Worm (Caenorhabditis elegans) whole organism, L3 larva: ENCODE results near the gene Y49E10.21.

Experiments used
- ZK546.5 ChIP-seq: sonication (generic microtip); optimal IDR thresholded peaks from 2 replicates; lab custom pipeline; 2017; ENCODE audit warnings: missing biosample characterization, missing genetic modification characterization
- aly-2 ChIP-seq: fragments of 150-350 bp; optimal IDR thresholded peaks from 2 replicates; lab custom pipeline; 2014; ENCODE audit warnings: missing biosample characterization, missing genetic modification characterization
- ceh-28 ChIP-seq: fragments of 150-350 bp; optimal IDR thresholded peaks from 2 replicates; lab custom pipeline; 2014; ENCODE audit warnings: missing biosample characterization, missing genetic modification reagents, missing genetic modification characterization
- ceh-9 ChIP-seq: sonication (generic microtip); optimal IDR thresholded peaks from 2 replicates; lab custom pipeline; 2018; ENCODE audit warnings: missing biosample characterization, missing genetic modification characterization
- elt-2 ChIP-seq: sonication (generic microtip); optimal IDR thresholded peaks from 2 replicates; lab custom pipeline; 2016; ENCODE audit warnings: missing genetic modification reagents, mild to moderate bottlenecking, missing genetic modification characterization, missing compliant biosample characterization
- fkh-2 ChIP-seq: fragments of 150-350 bp; optimal IDR thresholded peaks from 2 replicates; lab custom pipeline; 2014; ENCODE audit warnings: missing biosample characterization, missing genetic modification reagents, missing genetic modification characterization
- fos-1 ChIP-seq: fragments of 150-350 bp; optimal IDR thresholded peaks from 2 replicates; lab custom pipeline; 2014; ENCODE audit warnings: missing biosample characterization, missing genetic modification characterization
- hmg-11 ChIP-seq: sonication (generic microtip); optimal IDR thresholded peaks from 2 replicates; lab custom pipeline; 2016; ENCODE audit warnings: missing genetic modification characterization, missing compliant biosample characterization
- lsy-12 ChIP-seq: sonication (generic microtip); optimal IDR thresholded peaks from 2 replicates; lab custom pipeline; 2016; ENCODE audit warnings: mild to moderate bottlenecking, missing genetic modification characterization, missing compliant biosample characterization
- nfya-1 ChIP-seq: sonication (generic microtip); optimal IDR thresholded peaks from 2 replicates; lab custom pipeline; 2017; ENCODE audit warnings: missing genetic modification characterization, mild to moderate bottlenecking, missing compliant biosample characterization, antibody characterized with exemption, moderate library complexity; ENCODE audit not compliant: insufficient read depth
- nhr-11 ChIP-seq: fragments of 150-350 bp; optimal IDR thresholded peaks from 2 replicates; lab custom pipeline; 2014; ENCODE audit warnings: missing biosample characterization, missing genetic modification characterization
- nhr-12 ChIP-seq: fragments of 150-350 bp; optimal IDR thresholded peaks from 2 replicates; lab custom pipeline; 2014; ENCODE audit warnings: missing biosample characterization, missing genetic modification characterization
- nhr-237 ChIP-seq: fragments of 150-350 bp; optimal IDR thresholded peaks from 2 replicates; lab custom pipeline; 2014; ENCODE audit warnings: missing biosample characterization, missing genetic modification characterization
- pqm-1 ChIP-seq: fragments of 150-350 bp; optimal IDR thresholded peaks from 2 replicates; lab custom pipeline; 2017; ENCODE audit warnings: missing biosample characterization, missing genetic modification characterization, inconsistent platforms
- skn-1 ChIP-seq: fragments of 150-350 bp; optimal IDR thresholded peaks from 2 replicates; lab custom pipeline; 2014; ENCODE audit warnings: missing biosample characterization, missing genetic modification characterization
- unc-62 ChIP-seq: fragments of 150-350 bp; sonication (generic microtip); optimal IDR thresholded peaks from 4 replicates; lab custom pipeline; 2014; ENCODE audit warnings: missing biosample characterization, missing genetic modification reagents, missing genetic modification characterization

Gene Y49E10.21

ce11 chrIII:12499245-12499644, 41.8 kb downstream of the Y49E10.21 start, which contains the start of gene sql-1:
Gene sql-1, plus strand, starts transcription at chrIII:12499557.
- TF ChIP-seq nhr-11 (tag; lab: Kevin White, UChicago) (no peak), ceh-9 (tag; lab: Kevin White, UChicago) (no peak), nhr-12 (no peak), nhr-237 (tag; lab: Kevin White, UChicago) (no peak), nfya-1 (peak; percentile 42), unc-62 (no peak), hmg-11 (peak; percentile 34), skn-1 (tag; lab: Kevin White, UChicago) (no peak), fos-1 (tag; lab: Kevin White, UChicago) (no peak), ZK546.5 (tag; lab: Kevin White, UChicago) (no peak), aly-2 (tag; lab: Kevin White, UChicago) (no peak), pqm-1 (tag; lab: Kevin White, UChicago) (no peak), fkh-2 (tag; lab: Kevin White, UChicago) (no peak), elt-2 (tag; lab: Kevin White, UChicago) (no peak), ceh-28 (tag; lab: Kevin White, UChicago) (no peak)

ce11 chrIII:12510505-12510904, 53.1 kb downstream of the Y49E10.21 start:
- TF ChIP-seq lsy-12 (tag; lab: Kevin White, UChicago) (no peak), nfya-1 (peak; percentile 70)
- TF ChIP-seq, all 47 proteins: peak for 1
